Fruit fly (Drosophila melanogaster) whole organism, adult: ENCODE measurements around the gene CG31156.

ENCODE experiments used
- CG11617 ChIP-seq: fragments of 200-800 bp; sonication (Bioruptor generic); optimal IDR thresholded peaks from 2 replicates; lab custom pipeline; 2017; ENCODE audit warnings: mild to moderate bottlenecking, missing biosample characterization, missing genetic modification reagents, missing genetic modification characterization
- CG12768 ChIP-seq: fragments of 200-800 bp; sonication (Bioruptor generic); optimal IDR thresholded peaks from 2 replicates; lab custom pipeline; 2017; ENCODE audit warnings: missing biosample characterization, missing genetic modification characterization, mild to moderate bottlenecking, moderate library complexity, missing genetic modification reagents
- CG14711 ChIP-seq: fragments of 200-800 bp; sonication (Bioruptor generic); optimal IDR thresholded peaks from 2 replicates; lab custom pipeline; 2018; ENCODE audit warnings: missing biosample characterization, mild to moderate bottlenecking, missing genetic modification characterization, moderate library complexity
- CG1620 ChIP-seq: fragments of 200-800 bp; sonication (Bioruptor generic); optimal IDR thresholded peaks from 2 replicates; lab custom pipeline; 2016; ENCODE audit warnings: missing biosample characterization, missing genetic modification characterization
- CG33017 ChIP-seq: fragments of 200-800 bp; sonication (Bioruptor generic); optimal IDR thresholded peaks from 2 replicates; lab custom pipeline; 2018; ENCODE audit warnings: missing biosample characterization, mild to moderate bottlenecking, missing genetic modification characterization, moderate library complexity
- CG5204 ChIP-seq: fragments of 200-800 bp; sonication (Bioruptor generic); optimal IDR thresholded peaks from 2 replicates; lab custom pipeline; 2016; ENCODE audit warnings: missing biosample characterization, missing genetic modification characterization
- CG7045 ChIP-seq: fragments of 200-800 bp; sonication (Bioruptor generic); optimal IDR thresholded peaks from 2 replicates; lab custom pipeline; 2017; ENCODE audit warnings: missing biosample characterization, mild to moderate bottlenecking, missing genetic modification characterization
- CG7101 ChIP-seq: fragments of 200-800 bp; sonication (Bioruptor generic); optimal IDR thresholded peaks from 2 replicates; lab custom pipeline; 2018; ENCODE audit warnings: missing biosample characterization, mild to moderate bottlenecking, missing genetic modification characterization, moderate library complexity
- Clk ChIP-seq: fragments of 200-800 bp; sonication (Bioruptor generic); optimal IDR thresholded peaks from 2 replicates; lab custom pipeline; 2017; ENCODE audit warnings: missing biosample characterization, missing genetic modification characterization
- Crg-1 ChIP-seq: fragments of 200-800 bp; sonication (Bioruptor generic); optimal IDR thresholded peaks from 2 replicates; lab custom pipeline; 2016; ENCODE audit warnings: missing biosample characterization, missing genetic modification characterization
- Hr96 ChIP-seq: fragments of 200-800 bp; sonication (Bioruptor generic); optimal IDR thresholded peaks from 2 replicates; lab custom pipeline; 2016; ENCODE audit warnings: missing biosample characterization, missing genetic modification characterization
- Mnt ChIP-seq: fragments of 200-800 bp; sonication (Bioruptor generic); optimal IDR thresholded peaks from 2 replicates; lab custom pipeline; 2016; ENCODE audit warnings: missing biosample characterization, mild to moderate bottlenecking, missing genetic modification characterization
- bab1 ChIP-seq: fragments of 200-800 bp; sonication (Bioruptor generic); optimal IDR thresholded peaks from 3 replicates; lab custom pipeline; 2019; ENCODE audit warnings: missing biosample characterization, mild to moderate bottlenecking, missing genetic modification characterization, moderate library complexity
- cic ChIP-seq: fragments of 200-800 bp; sonication (Bioruptor generic); optimal IDR thresholded peaks from 2 replicates; lab custom pipeline; 2017; ENCODE audit warnings: missing biosample characterization, mild to moderate bottlenecking, missing genetic modification characterization, moderate library complexity
- cnc ChIP-seq, 2 experiments: fragments of >200 bp; optimal IDR thresholded peaks; 2 replicates each; lab custom pipeline; 2017
- kay ChIP-seq: fragments of 200-800 bp; sonication (Bioruptor generic); peaks from one replicate; lab custom pipeline; 2016; ENCODE audit warnings: missing biosample characterization, missing genetic modification characterization, borderline replicate concordance
- ovo ChIP-seq: fragments of 200-800 bp; sonication (Bioruptor generic); optimal IDR thresholded peaks from 2 replicates; lab custom pipeline; 2016; ENCODE audit warnings: missing biosample characterization, missing genetic modification characterization
- pad ChIP-seq: fragments of 200-800 bp; sonication (Bioruptor generic); optimal IDR thresholded peaks from 3 replicates; lab custom pipeline; 2017; ENCODE audit warnings: missing biosample characterization, missing genetic modification characterization, mild to moderate bottlenecking, moderate library complexity, missing genetic modification reagents
- tj ChIP-seq: fragments of 200-800 bp; sonication (Bioruptor generic); optimal IDR thresholded peaks from 3 replicates; lab custom pipeline; 2017; ENCODE audit warnings: missing biosample characterization, mild to moderate bottlenecking, missing genetic modification characterization, moderate library complexity
- toe ChIP-seq: fragments of 200-800 bp; sonication (Bioruptor generic); optimal IDR thresholded peaks from 2 replicates; lab custom pipeline; 2016; ENCODE audit warnings: missing biosample characterization, missing genetic modification characterization

CG31156 gene

dm6 chr3R:22616211-22616610 is 2.8 kb upstream of the CG31156 start, which contains the start of gene CG31161:
Gene CG31161, plus strand, starts transcription at chr3R:22616511.
- no peak for TF ChIP-seq toe (GFP tag; lab: Kevin White, UChicago)
- TF ChIP-seq CG7045 (GFP tag; lab: Kevin White, UChicago), result no peak
- no peak for TF ChIP-seq ovo (GFP tag; lab: Kevin White, UChicago)
- TF ChIP-seq CG7101, result no peak
- TF ChIP-seq Mnt, result no peak
- no peak for TF ChIP-seq CG12768 (GFP tag; lab: Kevin White, UChicago)
- no peak for TF ChIP-seq cnc (optimal IDR thresholded peaks at IDR 0.05; lab: Kevin White, UChicago)
- no peak for TF ChIP-seq cic (GFP tag; lab: Kevin White, UChicago)
- no peak for TF ChIP-seq tj (GFP tag; lab: Kevin White, UChicago)
- no peak for TF ChIP-seq CG33017 (tag; lab: Kevin White, UChicago)
- TF ChIP-seq Crg-1 (GFP tag; lab: Kevin White, UChicago), result no peak
- no peak for TF ChIP-seq CG5204 (GFP tag; lab: Kevin White, UChicago)
- no peak for TF ChIP-seq Clk (GFP tag; lab: Kevin White, UChicago)
- TF ChIP-seq CG1620 (GFP tag; lab: Kevin White, UChicago), result no peak
- TF ChIP-seq kay (GFP tag; lab: Kevin White, UChicago), result no peak
- TF ChIP-seq CG11617 (GFP tag; lab: Kevin White, UChicago), result no peak
- no peak for TF ChIP-seq CG14711 (tag; lab: Kevin White, UChicago)
- TF ChIP-seq Hr96, result no peak
- no peak for TF ChIP-seq pad
- TF ChIP-seq bab1 (GFP tag; lab: Kevin White, UChicago), result no peak

dm6 chr3R:22609185-22609584 is 4.3 kb downstream of the CG31156 start, which contains the start of gene CG13843:
Gene CG13843, plus strand, starts transcription at chr3R:22609485.
- no peak for TF ChIP-seq CG14711 (tag; lab: Kevin White, UChicago)
- no peak for TF ChIP-seq toe (GFP tag; lab: Kevin White, UChicago)
- TF ChIP-seq CG33017 (tag; lab: Kevin White, UChicago), result no peak
- TF ChIP-seq kay (GFP tag; lab: Kevin White, UChicago), result no peak
- TF ChIP-seq CG7101, result no peak
- TF ChIP-seq CG7045 (GFP tag; lab: Kevin White, UChicago), result no peak
- TF ChIP-seq tj (GFP tag; lab: Kevin White, UChicago), result no peak
- TF ChIP-seq pad, result no peak
- no peak for TF ChIP-seq Mnt
- no peak for TF ChIP-seq cnc (optimal IDR thresholded peaks at IDR 0.05; lab: Kevin White, UChicago)
- no peak for TF ChIP-seq CG12768 (GFP tag; lab: Kevin White, UChicago)
- TF ChIP-seq bab1 (GFP tag; lab: Kevin White, UChicago), result no peak

dm6 chr3R:22602783-22603182 is 10.7 kb downstream of the CG31156 start:
- TF ChIP-seq Hr96 (no peak), Crg-1 (GFP tag; lab: Kevin White, UChicago) (no peak), ovo (GFP tag; lab: Kevin White, UChicago) (no peak), CG1620 (GFP tag; lab: Kevin White, UChicago) (no peak), CG7101 (no peak), CG5204 (GFP tag; lab: Kevin White, UChicago) (no peak), toe (GFP tag; lab: Kevin White, UChicago) (no peak), cic (GFP tag; lab: Kevin White, UChicago) (no peak), bab1 (GFP tag; lab: Kevin White, UChicago) (no peak), kay (GFP tag; lab: Kevin White, UChicago) (no peak), Clk (GFP tag; lab: Kevin White, UChicago) (no peak), pad (no peak), Mnt (no peak), CG14711 (tag; lab: Kevin White, UChicago) (no peak), CG11617 (GFP tag; lab: Kevin White, UChicago) (no peak), cnc (optimal IDR thresholded peaks at IDR 0.05; lab: Kevin White, UChicago) (no peak), tj (GFP tag; lab: Kevin White, UChicago) (no peak)

dm6 chr3R:22598759-22599158 is 14.7 kb downstream of the CG31156 start:
- TF ChIP-seq tj (GFP tag; lab: Kevin White, UChicago), result no peak
- TF ChIP-seq Clk (GFP tag; lab: Kevin White, UChicago), result no peak
- TF ChIP-seq pad, result no peak
- TF ChIP-seq cic (GFP tag; lab: Kevin White, UChicago), result no peak
- TF ChIP-seq cnc (optimal IDR thresholded peaks at IDR 0.05; lab: Kevin White, UChicago), result no peak
- no peak for TF ChIP-seq CG5204 (GFP tag; lab: Kevin White, UChicago)
- TF ChIP-seq Mnt, result no peak
- TF ChIP-seq Crg-1 (GFP tag; lab: Kevin White, UChicago), result no peak
- TF ChIP-seq Hr96, result no peak
- TF ChIP-seq bab1 (GFP tag; lab: Kevin White, UChicago), result no peak
- TF ChIP-seq CG33017 (tag; lab: Kevin White, UChicago), result no peak
- TF ChIP-seq CG11617 (GFP tag; lab: Kevin White, UChicago), result no peak
- no peak for TF ChIP-seq CG12768 (GFP tag; lab: Kevin White, UChicago)
- no peak for TF ChIP-seq ovo (GFP tag; lab: Kevin White, UChicago)
- TF ChIP-seq CG7101, result no peak

- TF ChIP-seq CG7101 (peak; percentile 62), CG14711 (tag; lab: Kevin White, UChicago) (no peak), ovo (GFP tag; lab: Kevin White, UChicago) (no peak), Hr96 (peak; percentile 58), kay (GFP tag; lab: Kevin White, UChicago) (no peak), CG1620 (GFP tag; lab: Kevin White, UChicago) (no peak), CG5204 (GFP tag; lab: Kevin White, UChicago) (peak; percentile 31), bab1 (GFP tag; lab: Kevin White, UChicago) (no peak), cic (GFP tag; lab: Kevin White, UChicago) (no peak), Crg-1 (GFP tag; lab: Kevin White, UChicago) (no peak), pad (peak; percentile 15), CG33017 (tag; lab: Kevin White, UChicago) (peak; percentile 73), cnc (optimal IDR thresholded peaks at IDR 0.05; lab: Kevin White, UChicago) (no peak), CG11617 (GFP tag; lab: Kevin White, UChicago) (no peak), CG12768 (GFP tag; lab: Kevin White, UChicago) (peak; percentile 83), tj (GFP tag; lab: Kevin White, UChicago) (no peak), Mnt (no peak), toe (GFP tag; lab: Kevin White, UChicago) (no peak), CG7045 (GFP tag; lab: Kevin White, UChicago) (peak; percentile 57), Clk (GFP tag; lab: Kevin White, UChicago) (peak; percentile 51)
Measured at dm6 chr3R:22597344-22597954, 16.0 kb downstream of the CG31156 start.
